Worm (Caenorhabditis elegans): ENCODE measurements around the gene C44C10.11.

ce11 chrX:11664184-11664583 lies 46.0 kb downstream of the C44C10.11 start:
- TF ChIP-seq ceh-14 (tag; optimal IDR thresholded peaks at IDR 0.05): no peak
- no peak for TF ChIP-seq nfya-1 (tag; optimal IDR thresholded peaks at IDR 0.05)
- no peak for TF ChIP-seq dve-1 (tag; optimal IDR thresholded peaks at IDR 0.05)
- no peak for TF ChIP-seq pqm-1 (tag; optimal IDR thresholded peaks at IDR 0.05)
- no peak for TF ChIP-seq sdc-2 (tag; optimal IDR thresholded peaks at IDR 0.05)
